Fruit fly (Drosophila melanogaster) whole organism, pupa: Measurements from ENCODE around the gene Nepl14.

Source experiments
- CG10348 ChIP-seq: fragments of 200-800 bp; sonication (Bioruptor generic); IDR thresholded peaks from 2 replicates; pipeline ENCODE4 v1.3.6; 2022; ENCODE audit warnings: missing biosample characterization, missing genetic modification characterization
- CG12605 ChIP-seq: fragments of 200-800 bp; sonication (Bioruptor generic); IDR thresholded peaks from 2 replicates; pipeline ENCODE4 v1.3.6; 2022; ENCODE audit warnings: missing biosample characterization, missing genetic modification characterization
- CG13204 ChIP-seq: fragments of 200-800 bp; sonication (Bioruptor generic); optimal IDR thresholded peaks from 2 replicates; lab custom pipeline; 2018; ENCODE audit warnings: missing biosample characterization, mild to moderate bottlenecking, missing genetic modification characterization, moderate library complexity
- CG14655 ChIP-seq: fragments of 200-800 bp; sonication (Bioruptor generic); optimal IDR thresholded peaks from 3 replicates; lab custom pipeline; 2017; ENCODE audit warnings: mild to moderate bottlenecking, missing biosample characterization, missing genetic modification reagents, missing genetic modification characterization
- CG15710 ChIP-seq: fragments of 200-800 bp; sonication (Bioruptor generic); optimal IDR thresholded peaks from 2 replicates; lab custom pipeline; 2018; ENCODE audit warnings: missing biosample characterization, mild to moderate bottlenecking, missing genetic modification characterization, moderate library complexity
- CG17806 ChIP-seq: fragments of 200-800 bp; sonication (Bioruptor generic); optimal IDR thresholded peaks from 2 replicates; lab custom pipeline; 2018; ENCODE audit warnings: missing biosample characterization, mild to moderate bottlenecking, missing genetic modification characterization, moderate library complexity
- CG32121 ChIP-seq: fragments of 200-800 bp; sonication (Bioruptor generic); IDR thresholded peaks from 2 replicates; pipeline ENCODE4 v1.3.6; 2022; ENCODE audit warnings: missing biosample characterization, missing genetic modification characterization
- CG34367 ChIP-seq: fragments of 200-800 bp; sonication (Bioruptor generic); optimal IDR thresholded peaks from 2 replicates; lab custom pipeline; 2018; ENCODE audit warnings: missing biosample characterization, mild to moderate bottlenecking, missing genetic modification characterization
- CG4496 ChIP-seq: fragments of 200-800 bp; sonication (Bioruptor generic); IDR thresholded peaks from 3 replicates; pipeline ENCODE4 v1.3.6; 2022; ENCODE audit warnings: missing biosample characterization, missing genetic modification characterization
- CG8159 ChIP-seq: fragments of 200-800 bp; sonication (Bioruptor generic); optimal IDR thresholded peaks from 3 replicates; lab custom pipeline; 2018; ENCODE audit warnings: missing biosample characterization, mild to moderate bottlenecking, missing genetic modification characterization, moderate library complexity
- CG8301 ChIP-seq: fragments of 200-800 bp; sonication (Bioruptor generic); optimal IDR thresholded peaks from 2 replicates; lab custom pipeline; 2018; ENCODE audit warnings: missing biosample characterization, mild to moderate bottlenecking, missing genetic modification characterization
- CG9948 ChIP-seq: fragments of 200-800 bp; sonication (Bioruptor generic); optimal IDR thresholded peaks from 2 replicates; lab custom pipeline; 2018; ENCODE audit warnings: missing biosample characterization, mild to moderate bottlenecking, missing genetic modification characterization, moderate library complexity
- D1 ChIP-seq: fragments of 200-800 bp; sonication (Bioruptor generic); optimal IDR thresholded peaks from 2 replicates; lab custom pipeline; 2018; ENCODE audit warnings: missing biosample characterization, mild to moderate bottlenecking, missing genetic modification characterization, moderate library complexity
- EcR ChIP-seq: fragments of 200-800 bp; sonication (Bioruptor generic); optimal IDR thresholded peaks from 3 replicates; lab custom pipeline; 2019; ENCODE audit warnings: missing biosample characterization, missing genetic modification characterization, mild to moderate bottlenecking, moderate library complexity, missing genetic modification reagents
- Ets98B ChIP-seq: fragments of 200-800 bp; sonication (Bioruptor generic); IDR thresholded peaks from 2 replicates; pipeline ENCODE4 v1.3.6; 2022; ENCODE audit warnings: missing biosample characterization, missing genetic modification characterization
- Pif1A ChIP-seq: fragments of 200-800 bp; sonication (Bioruptor generic); optimal IDR thresholded peaks from 3 replicates; lab custom pipeline; 2016; ENCODE audit warnings: missing biosample characterization, missing genetic modification characterization
- Pif1B ChIP-seq: fragments of 200-800 bp; sonication (Bioruptor generic); optimal IDR thresholded peaks from 3 replicates; lab custom pipeline; 2016; ENCODE audit warnings: missing biosample characterization, missing genetic modification characterization
- Snoo ChIP-seq: fragments of 200-800 bp; sonication (Bioruptor generic); optimal IDR thresholded peaks from 3 replicates; lab custom pipeline; 2017; ENCODE audit warnings: missing biosample characterization, mild to moderate bottlenecking, missing genetic modification characterization, inconsistent platforms
- fd96Ca ChIP-seq: fragments of 200-800 bp; sonication (Bioruptor generic); IDR thresholded peaks from 3 replicates; pipeline ENCODE4 v1.3.6; 2022; ENCODE audit warnings: missing biosample characterization, missing genetic modification characterization
- gl ChIP-seq: fragments of 200-800 bp; sonication (Bioruptor generic); optimal IDR thresholded peaks from 2 replicates; lab custom pipeline; 2018; ENCODE audit warnings: missing biosample characterization, mild to moderate bottlenecking, missing genetic modification characterization
- rn ChIP-seq: fragments of 200-800 bp; sonication (Bioruptor generic); IDR thresholded peaks from 2 replicates; pipeline ENCODE4 v1.3.6; 2022; ENCODE audit warnings: missing biosample characterization, missing genetic modification characterization

Gene Nepl14

dm6 chr3R:22763587-22763986 lies at the start of gene Nepl14:
Gene Nepl14, minus strand, starts transcription at chr3R:22763711.
- TF ChIP-seq CG15710 (tag; lab: Kevin White, UChicago) = no peak
- no peak for TF ChIP-seq EcR (GFP tag; lab: Kevin White, UChicago)
- no peak for TF ChIP-seq CG8159 (tag; lab: Kevin White, UChicago)
- TF ChIP-seq CG8301 (tag; lab: Kevin White, UChicago) = no peak
- TF ChIP-seq CG32121 (GFP tag; lab: Robert Waterston, UW) = no peak
- no peak for TF ChIP-seq Ets98B (GFP tag; lab: Robert Waterston, UW)
- no peak for TF ChIP-seq Pif1A
- no peak for TF ChIP-seq CG14655 (GFP tag; lab: Kevin White, UChicago)

- TF ChIP-seq Ets98B (GFP tag; lab: Robert Waterston, UW) (no peak), Pif1A (no peak), CG12605 (GFP tag; lab: Robert Waterston, UW) (no peak), CG9948 (tag; lab: Kevin White, UChicago) (no peak), CG14655 (GFP tag; lab: Kevin White, UChicago) (no peak), rn (no peak), CG17806 (tag; lab: Kevin White, UChicago) (no peak), CG8301 (tag; lab: Kevin White, UChicago) (no peak), CG32121 (GFP tag; lab: Robert Waterston, UW) (no peak), CG13204 (GFP tag; lab: Kevin White, UChicago) (no peak), gl (tag; lab: Kevin White, UChicago) (no peak), CG4496 (GFP tag; lab: Robert Waterston, UW) (no peak), CG15710 (tag; lab: Kevin White, UChicago) (no peak), Snoo (no peak), CG10348 (no peak), D1 (tag; lab: Kevin White, UChicago) (no peak)
These were observed 46.8 kb upstream of the Nepl14 start for dm6 chr3R:22810277-22810676.

DNA sequence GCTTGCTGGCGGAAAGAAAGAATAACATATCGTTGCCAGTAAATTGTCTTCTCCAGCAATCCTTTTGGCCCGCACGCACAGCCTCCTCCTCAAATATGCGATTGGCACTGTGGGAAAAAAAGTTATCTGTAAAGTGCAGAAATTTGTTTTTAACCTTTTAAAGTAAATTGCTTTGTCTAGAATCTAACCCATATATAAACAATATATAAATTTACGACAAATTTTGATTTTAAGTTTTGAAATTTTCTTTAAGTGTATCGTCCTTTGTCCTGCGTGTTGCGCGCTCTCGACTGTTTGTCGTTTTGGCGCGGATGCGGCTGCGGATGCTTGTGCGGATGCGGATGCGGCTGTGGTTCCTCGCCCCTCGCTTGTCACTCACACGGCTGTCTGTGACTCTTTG lies 43.6 kb upstream of the Nepl14 start:
- TF ChIP-seq CG10348 (no peak), CG8159 (tag; lab: Kevin White, UChicago) (peak; percentile 16)

dm6 chr3R:22803655-22804341 lies 40.3 kb upstream of the Nepl14 start, which contains the start of gene CG7031:
Gene CG7031, plus strand, starts transcription at chr3R:22804291.
- TF ChIP-seq EcR (GFP tag; lab: Kevin White, UChicago) (no peak), CG17806 (tag; lab: Kevin White, UChicago) (no peak), CG4496 (GFP tag; lab: Robert Waterston, UW) (peak; percentile 65), CG34367 (tag; lab: Kevin White, UChicago) (no peak), CG32121 (GFP tag; lab: Robert Waterston, UW) (peak; percentile 33; the same call in 1 of the 2 replicates), CG9948 (tag; lab: Kevin White, UChicago) (no peak)

dm6 chr3R:22793953-22794352 lies 30.4 kb upstream of the Nepl14 start:
- no peak for TF ChIP-seq rn
- TF ChIP-seq CG12605 (GFP tag; lab: Robert Waterston, UW) = no peak
- TF ChIP-seq gl (tag; lab: Kevin White, UChicago) = no peak
- TF ChIP-seq D1 (tag; lab: Kevin White, UChicago) = no peak
- TF ChIP-seq CG17806 (tag; lab: Kevin White, UChicago) = no peak
- TF ChIP-seq CG14655 (GFP tag; lab: Kevin White, UChicago) = no peak
- TF ChIP-seq Pif1B (GFP tag; lab: Kevin White, UChicago) = no peak
- TF ChIP-seq fd96Ca (GFP tag; lab: Robert Waterston, UW) = no peak

DNA sequence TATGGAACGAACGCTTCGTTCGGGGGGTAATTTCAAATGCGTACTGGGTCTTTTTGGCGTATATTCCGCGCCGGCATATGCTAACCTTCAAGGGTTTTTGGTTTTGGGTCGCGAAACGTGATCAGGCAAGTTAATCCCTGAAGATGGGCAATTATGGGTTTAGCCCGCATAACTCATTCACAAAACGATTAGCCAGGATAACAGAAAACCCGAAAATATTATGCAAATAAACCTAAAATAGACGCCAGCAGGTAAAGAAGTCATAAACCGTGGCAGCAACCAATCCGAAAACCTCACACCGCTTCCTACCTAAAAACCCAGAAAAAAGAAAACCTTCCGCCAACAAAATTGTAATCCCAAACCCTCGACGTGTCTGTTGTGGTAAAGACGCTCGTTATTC lies 25.6 kb upstream of the Nepl14 start:
- no peak for TF ChIP-seq CG8159 (tag; lab: Kevin White, UChicago)
- TF ChIP-seq Pif1B (GFP tag; lab: Kevin White, UChicago) = no peak
- TF ChIP-seq CG34367 (tag; lab: Kevin White, UChicago) = no peak
- no peak for TF ChIP-seq gl (tag; lab: Kevin White, UChicago)
- TF ChIP-seq CG17806 (tag; lab: Kevin White, UChicago) = no peak
- no peak for TF ChIP-seq Snoo
- no peak for TF ChIP-seq CG15710 (tag; lab: Kevin White, UChicago)
- no peak for TF ChIP-seq rn

- TF ChIP-seq CG32121 (GFP tag; lab: Robert Waterston, UW) = no peak
- TF ChIP-seq CG34367 (tag; lab: Kevin White, UChicago) = no peak
- TF ChIP-seq CG4496 (GFP tag; lab: Robert Waterston, UW) = no peak
- TF ChIP-seq CG13204 (GFP tag; lab: Kevin White, UChicago) = no peak
- TF ChIP-seq rn = no peak
- TF ChIP-seq CG8301 (tag; lab: Kevin White, UChicago) = no peak
These were observed 21.3 kb upstream of the Nepl14 start for dm6 chr3R:22784674-22785316.
